Fruit fly (Drosophila melanogaster) whole organism, wandering third instar larva: ENCODE measurements around the gene CG5986.

Experiments used
- Abd-B ChIP-seq: fragments of >200 bp; optimal IDR thresholded peaks from 2 replicates; lab custom pipeline; 2017; ENCODE audit warnings: missing biosample characterization, missing genetic modification characterization
- CG32264 ChIP-seq: fragments of 200-800 bp; sonication (Bioruptor generic); optimal IDR thresholded peaks from 2 replicates; lab custom pipeline; 2016; ENCODE audit warnings: missing biosample characterization, missing genetic modification characterization
- CG9705 ChIP-seq: fragments of 200-800 bp; sonication (Bioruptor generic); optimal IDR thresholded peaks from 2 replicates; lab custom pipeline; 2018; ENCODE audit warnings: missing biosample characterization, mild to moderate bottlenecking, missing genetic modification characterization
- CrebA ChIP-seq: fragments of 200-800 bp; sonication (Bioruptor generic); optimal IDR thresholded peaks from 2 replicates; lab custom pipeline; 2016; ENCODE audit warnings: missing biosample characterization, mild to moderate bottlenecking, missing genetic modification characterization, borderline replicate concordance
- Dif ChIP-seq: fragments of 200-275, 200-300 bp; sonication (Bioruptor generic); optimal IDR thresholded peaks from 2 replicates; lab custom pipeline; 2018; ENCODE audit warnings: missing biosample characterization, missing genetic modification characterization; ENCODE audit not compliant: partially characterized antibody
- HLH106 ChIP-seq: fragments of 200-800 bp; optimal IDR thresholded peaks from 3 replicates; lab custom pipeline; 2019; ENCODE audit warnings: missing biosample characterization, mild to moderate bottlenecking, missing genetic modification characterization, moderate library complexity
- Hnf4 ChIP-seq: fragments of 200-800 bp; sonication (Bioruptor generic); optimal IDR thresholded peaks from 2 replicates; lab custom pipeline; 2016; ENCODE audit warnings: missing biosample characterization, mild to moderate bottlenecking, missing genetic modification characterization
- Hr83 ChIP-seq: fragments of 200-300 bp; sonication (Bioruptor generic); optimal IDR thresholded peaks from 2 replicates; lab custom pipeline; 2016; ENCODE audit warnings: missing biosample characterization, mild to moderate bottlenecking, missing genetic modification characterization, moderate library complexity; ENCODE audit not compliant: poor library complexity, severe bottlenecking
- Jra ChIP-seq: sonication (Bioruptor generic); optimal IDR thresholded peaks from 2 replicates; lab custom pipeline; 2016; ENCODE audit warnings: missing biosample characterization, missing genetic modification characterization
- Mio ChIP-seq: sonication (Bioruptor generic); optimal IDR thresholded peaks from 2 replicates; lab custom pipeline; 2016; ENCODE audit warnings: missing biosample characterization, missing genetic modification characterization
- Myc ChIP-seq: fragments of >200 bp; optimal IDR thresholded peaks from 2 replicates; lab custom pipeline; 2017
- N ChIP-seq: fragments of >200 bp; optimal IDR thresholded peaks from 2 replicates; lab custom pipeline; 2018; ENCODE audit warnings: missing biosample characterization, missing external identifiers, missing genetic modification characterization
- Rel ChIP-seq, 2 experiments: fragments of 200-800 bp; sonication (Bioruptor generic) in 1 of 2; optimal IDR thresholded peaks; 2 replicates in 1 of 2; 3 replicates in 1 of 2; lab custom pipeline; 2016 to 2019; ENCODE audit warnings: mild to moderate bottlenecking in 2 of 2, missing biosample characterization in 2 of 2, missing genetic modification characterization in 2 of 2, moderate library complexity in 1 of 2
- Sp1 ChIP-seq: fragments of 200-800 bp; sonication (Bioruptor generic); optimal IDR thresholded peaks from 3 replicates; lab custom pipeline; 2019; ENCODE audit warnings: missing biosample characterization, mild to moderate bottlenecking, missing genetic modification characterization, moderate library complexity
- Vsx2 ChIP-seq: fragments of 200-300, 225-300 bp; sonication (Bioruptor generic); optimal IDR thresholded peaks from 2 replicates; lab custom pipeline; 2018; ENCODE audit warnings: missing biosample characterization, missing genetic modification characterization; ENCODE audit not compliant: partially characterized antibody
- br ChIP-seq: fragments of 200-800 bp; sonication (Bioruptor generic); optimal IDR thresholded peaks from 2 replicates; lab custom pipeline; 2016; ENCODE audit warnings: missing biosample characterization, missing genetic modification characterization
- dl ChIP-seq, 2 experiments: fragments of 175-275, 200-275 bp in 1 of 2; fragments of 200-275 bp in 1 of 2; sonication (Bioruptor generic); optimal IDR thresholded peaks; lab custom pipeline; 2018; ENCODE audit warnings: mild to moderate bottlenecking in 2 of 2, missing biosample characterization in 2 of 2, missing genetic modification characterization in 2 of 2, moderate library complexity in 2 of 2; ENCODE audit not compliant: partially characterized antibody in 2 of 2, insufficient read depth in 1 of 2
- dsf ChIP-seq: sonication (Bioruptor generic); optimal IDR thresholded peaks from 2 replicates; lab custom pipeline; 2016; ENCODE audit warnings: missing biosample characterization, missing genetic modification characterization, borderline replicate concordance
- ey ChIP-seq: fragments of 200-800 bp; sonication (Bioruptor generic); optimal IDR thresholded peaks from 2 replicates; lab custom pipeline; 2016; ENCODE audit warnings: missing biosample characterization, missing genetic modification characterization
- foxo ChIP-seq, 2 experiments: fragments of 200-800 bp; sonication (Bioruptor generic); optimal IDR thresholded peaks; 2 replicates in 1 of 2; 3 replicates in 1 of 2; lab custom pipeline; 2016 to 2017; ENCODE audit warnings: missing biosample characterization in 2 of 2, missing genetic modification characterization in 2 of 2
- fru ChIP-seq: fragments of 200-800 bp; sonication (Bioruptor generic); optimal IDR thresholded peaks from 3 replicates; lab custom pipeline; 2016; ENCODE audit warnings: missing biosample characterization, mild to moderate bottlenecking, missing genetic modification characterization
- h ChIP-seq: fragments of 200-800 bp; sonication (Bioruptor generic); optimal IDR thresholded peaks from 3 replicates; lab custom pipeline; 2016; ENCODE audit warnings: missing biosample characterization, mild to moderate bottlenecking, missing genetic modification characterization
- jim ChIP-seq: fragments of 175-275, 200-325 bp; sonication (Bioruptor generic); optimal IDR thresholded peaks from 2 replicates; lab custom pipeline; 2016; ENCODE audit warnings: missing biosample characterization, mild to moderate bottlenecking, missing genetic modification characterization
- psq ChIP-seq: fragments of 200-800 bp; sonication (Bioruptor generic); optimal IDR thresholded peaks from 3 replicates; lab custom pipeline; 2017; ENCODE audit warnings: missing biosample characterization, mild to moderate bottlenecking, missing genetic modification characterization, moderate library complexity
- sage ChIP-seq: fragments of 200-800 bp; sonication (Bioruptor generic); optimal IDR thresholded peaks from 2 replicates; lab custom pipeline; 2016; ENCODE audit warnings: missing biosample characterization, mild to moderate bottlenecking, missing genetic modification characterization
- sv ChIP-seq: fragments of 200-800 bp; sonication (Bioruptor generic); optimal IDR thresholded peaks from 3 replicates; lab custom pipeline; 2016; ENCODE audit warnings: missing biosample characterization, missing genetic modification characterization
- tai ChIP-seq: sonication (Bioruptor generic); optimal IDR thresholded peaks from 2 replicates; lab custom pipeline; 2016; ENCODE audit warnings: missing biosample characterization, missing genetic modification characterization
- usp ChIP-seq: fragments of >200 bp; optimal IDR thresholded peaks from 2 replicates; lab custom pipeline; 2017; ENCODE audit warnings: missing biosample characterization, missing genetic modification characterization
- woc ChIP-seq: sonication (Bioruptor generic); optimal IDR thresholded peaks from 2 replicates; lab custom pipeline; 2016; ENCODE audit warnings: missing biosample characterization, mild to moderate bottlenecking, missing genetic modification characterization

The CG5986 gene

dm6 chr3R:24047226-24047976 is at the start of gene CG5986:
Gene CG5986, plus strand, starts transcription at chr3R:24047790.
- no peak for TF ChIP-seq Rel (GFP tag; optimal IDR thresholded peaks at IDR 0.05; lab: Kevin White, UChicago)
- TF ChIP-seq Rel (tag; optimal IDR thresholded peaks at IDR 0.05; lab: Kevin White, UChicago), result peak; percentile 84
- no peak for TF ChIP-seq tai
- TF ChIP-seq jim (GFP tag; lab: Kevin White, UChicago), result peak; percentile 37
- no peak for TF ChIP-seq Hnf4 (GFP tag; lab: Kevin White, UChicago)
- TF ChIP-seq Sp1 (GFP tag; lab: Kevin White, UChicago), result peak; percentile 2
- TF ChIP-seq N (GFP tag; lab: Kevin White, UChicago), result peak; percentile 18
- TF ChIP-seq psq (GFP tag; lab: Kevin White, UChicago), result peak; percentile 94
- no peak for TF ChIP-seq CG9705 (GFP tag; lab: Kevin White, UChicago)
- TF ChIP-seq, all 38 proteins: peak for 5

- no peak for TF ChIP-seq br (GFP tag; lab: Kevin White, UChicago)
- TF ChIP-seq usp (GFP tag; lab: Kevin White, UChicago), result no peak
- no peak for TF ChIP-seq jim (GFP tag; lab: Kevin White, UChicago)
- no peak for TF ChIP-seq Rel (GFP tag; optimal IDR thresholded peaks at IDR 0.05; lab: Kevin White, UChicago)
- TF ChIP-seq Rel (tag; optimal IDR thresholded peaks at IDR 0.05; lab: Kevin White, UChicago), result no peak
- TF ChIP-seq N (GFP tag; lab: Kevin White, UChicago), result no peak
- no peak for TF ChIP-seq Abd-B
- TF ChIP-seq ey (GFP tag; lab: Kevin White, UChicago), result no peak
- TF ChIP-seq dsf, result no peak
- TF ChIP-seq sage (GFP tag; lab: Kevin White, UChicago), result no peak
- no peak for TF ChIP-seq CrebA (GFP tag; lab: Kevin White, UChicago)
- no peak for TF ChIP-seq Myc (lab: Kevin White, UChicago)
- no peak for TF ChIP-seq Mio (GFP tag; lab: Kevin White, UChicago)
- no peak for TF ChIP-seq fru (GFP tag; lab: Kevin White, UChicago)
- no peak for TF ChIP-seq Vsx2 (GFP tag; lab: Kevin White, UChicago)
- no peak for TF ChIP-seq CG9705 (GFP tag; lab: Kevin White, UChicago)
Measured at dm6 chr3R:24001150-24001549, 46.4 kb upstream of the CG5986 start.

- TF ChIP-seq Sp1 (GFP tag; lab: Kevin White, UChicago), result no peak
- TF ChIP-seq Hr83, result no peak
- TF ChIP-seq woc (GFP tag; lab: Kevin White, UChicago), result no peak
- no peak for TF ChIP-seq dl (GFP tag; optimal IDR thresholded peaks at IDR 0.05; lab: Kevin White, UChicago; ENCODE audit: insufficient read depth in 1 of 2, partially characterized antibody in 2 of 2)
- TF ChIP-seq Mio (GFP tag; lab: Kevin White, UChicago), result no peak
- TF ChIP-seq foxo (GFP tag; optimal IDR thresholded peaks at IDR 0.05; lab: Kevin White, UChicago), result no peak
- TF ChIP-seq sage (GFP tag; lab: Kevin White, UChicago), result no peak
- no peak for TF ChIP-seq Jra (GFP tag; lab: Kevin White, UChicago)
- TF ChIP-seq fru (GFP tag; lab: Kevin White, UChicago), result no peak
- no peak for TF ChIP-seq Myc (lab: Kevin White, UChicago)
Measured at dm6 chr3R:24003948-24004347, 43.6 kb upstream of the CG5986 start.

dm6 chr3R:24006449-24007159 is 41.0 kb upstream of the CG5986 start:
- peak; percentile 45 for TF ChIP-seq woc (GFP tag; lab: Kevin White, UChicago)
- TF ChIP-seq Vsx2 (GFP tag; lab: Kevin White, UChicago), result peak; percentile 11
- TF ChIP-seq jim (GFP tag; lab: Kevin White, UChicago), result peak; percentile 43
- TF ChIP-seq br (GFP tag; lab: Kevin White, UChicago), result peak; percentile 33
- no peak for TF ChIP-seq tai
- TF ChIP-seq N (GFP tag; lab: Kevin White, UChicago), result no peak
- TF ChIP-seq Rel (GFP tag; optimal IDR thresholded peaks at IDR 0.05; lab: Kevin White, UChicago), result no peak
- TF ChIP-seq Rel (tag; optimal IDR thresholded peaks at IDR 0.05; lab: Kevin White, UChicago), result no peak
- TF ChIP-seq Dif (GFP tag; lab: Kevin White, UChicago), result peak; percentile 68
- peak; percentile 40 for TF ChIP-seq Sp1 (GFP tag; lab: Kevin White, UChicago)
- TF ChIP-seq foxo (GFP tag; optimal IDR thresholded peaks at IDR 0.05; lab: Kevin White, UChicago), result no peak
- TF ChIP-seq Hr83, result peak; percentile 70
- peak; percentile 46 for TF ChIP-seq h
- peak; percentile 37 for TF ChIP-seq psq (GFP tag; lab: Kevin White, UChicago)
- peak; percentile 45 for TF ChIP-seq HLH106
- TF ChIP-seq Myc (lab: Kevin White, UChicago), result peak; percentile 99
- peak; percentile 34 for TF ChIP-seq fru (GFP tag; lab: Kevin White, UChicago)
- TF ChIP-seq sv (GFP tag; lab: Kevin White, UChicago), result no peak
- TF ChIP-seq CG32264 (GFP tag; lab: Kevin White, UChicago), result no peak
- peak in 1 of 2 experiments; percentile 9 for TF ChIP-seq dl (GFP tag; optimal IDR thresholded peaks at IDR 0.05; lab: Kevin White, UChicago; ENCODE audit: insufficient read depth in 1 of 2, partially characterized antibody in 2 of 2)
- TF ChIP-seq Jra (GFP tag; lab: Kevin White, UChicago), result no peak
